Fruit fly (Drosophila melanogaster) whole organism, embryonic: ENCODE measurements around the gene CG8112.

Experiments used
- ATbp ChIP-seq: fragments of 200-800 bp; sonication (Bioruptor generic); optimal IDR thresholded peaks from 2 replicates; lab custom pipeline; 2017; ENCODE audit warnings: missing biosample characterization, mild to moderate bottlenecking, missing genetic modification characterization, missing genetic modification reagents
- Ada2b ChIP-seq: fragments of 200-800 bp; sonication (Bioruptor generic); IDR thresholded peaks from 2 replicates; pipeline ENCODE4 v1.3.6; 2022; ENCODE audit warnings: missing biosample characterization, missing genetic modification characterization
- Atf3 ChIP-seq: fragments of 200-800 bp; sonication (Bioruptor generic); optimal IDR thresholded peaks from 3 replicates; lab custom pipeline; 2016; ENCODE audit warnings: missing biosample characterization, missing genetic modification characterization
- BEAF-32 ChIP-seq: fragments of 200-800 bp; sonication (Bioruptor generic); optimal IDR thresholded peaks from 3 replicates; lab custom pipeline; 2017; ENCODE audit warnings: missing biosample characterization, missing genetic modification characterization, mild to moderate bottlenecking, moderate library complexity, missing genetic modification reagents
- CG10267 ChIP-seq: fragments of 200-800 bp; sonication (Bioruptor generic); optimal IDR thresholded peaks from 2 replicates; lab custom pipeline; 2018; ENCODE audit warnings: missing biosample characterization, mild to moderate bottlenecking, missing genetic modification characterization, moderate library complexity
- CG10543 ChIP-seq: fragments of 200-800 bp; sonication (Bioruptor generic); optimal IDR thresholded peaks from 3 replicates; lab custom pipeline; 2017; ENCODE audit warnings: missing biosample characterization, mild to moderate bottlenecking, missing genetic modification characterization, moderate library complexity
- CG11504 ChIP-seq: fragments of 200-800 bp; sonication (Bioruptor generic); optimal IDR thresholded peaks from 3 replicates; lab custom pipeline; 2019; ENCODE audit warnings: missing biosample characterization, mild to moderate bottlenecking, missing genetic modification characterization, moderate library complexity
- CG12769 ChIP-seq: fragments of 200-800 bp; sonication (Bioruptor generic); optimal IDR thresholded peaks from 2 replicates; lab custom pipeline; 2019; ENCODE audit warnings: missing biosample characterization, mild to moderate bottlenecking, missing genetic modification characterization, moderate library complexity
- CG12942 ChIP-seq: fragments of 200-800 bp; sonication (Bioruptor generic); optimal IDR thresholded peaks from 3 replicates; lab custom pipeline; 2016; ENCODE audit warnings: missing biosample characterization, missing genetic modification characterization
- CG15514 ChIP-seq: fragments of 200-800 bp; sonication (Bioruptor generic); optimal IDR thresholded peaks from 3 replicates; lab custom pipeline; 2017; ENCODE audit warnings: missing biosample characterization, missing genetic modification characterization, mild to moderate bottlenecking, moderate library complexity, missing genetic modification reagents
- CG1603 ChIP-seq: fragments of 200-800 bp; sonication (Bioruptor generic); optimal IDR thresholded peaks from 2 replicates; lab custom pipeline; 2019; ENCODE audit warnings: missing biosample characterization, mild to moderate bottlenecking, missing genetic modification characterization, moderate library complexity
- CG17829 ChIP-seq: fragments of 200-800 bp; optimal IDR thresholded peaks from 2 replicates; lab custom pipeline; 2019; ENCODE audit warnings: missing biosample characterization, mild to moderate bottlenecking, missing genetic modification characterization, moderate library complexity
- CG2712 ChIP-seq: fragments of 200-800 bp; optimal IDR thresholded peaks from 3 replicates; lab custom pipeline; 2019; ENCODE audit warnings: missing biosample characterization, mild to moderate bottlenecking, missing genetic modification characterization, moderate library complexity
- CG30431 ChIP-seq: fragments of 200-800 bp; sonication (Bioruptor generic); optimal IDR thresholded peaks from 2 replicates; lab custom pipeline; 2017; ENCODE audit warnings: missing biosample characterization, missing genetic modification characterization
- CG34422 ChIP-seq: fragments of 200-800 bp; sonication (Bioruptor generic); IDR thresholded peaks from 3 replicates; pipeline ENCODE4 v1.3.6; 2022; ENCODE audit warnings: missing biosample characterization, missing genetic modification characterization
- CG5245 ChIP-seq: fragments of 200-800 bp; sonication (Bioruptor generic); optimal IDR thresholded peaks from 3 replicates; lab custom pipeline; 2016; ENCODE audit warnings: missing biosample characterization, missing genetic modification characterization
- CG7271 ChIP-seq: fragments of 200-800 bp; sonication (Bioruptor generic); optimal IDR thresholded peaks from 2 replicates; lab custom pipeline; 2018; ENCODE audit warnings: missing biosample characterization, mild to moderate bottlenecking, missing genetic modification characterization, moderate library complexity
- CkIIα-i1 ChIP-seq: fragments of 200-800 bp; sonication (Bioruptor generic); IDR thresholded peaks from 2 replicates; pipeline ENCODE4 v1.3.6; 2022; ENCODE audit warnings: missing biosample characterization, missing genetic modification characterization
- CoRest ChIP-seq: fragments of 200-800 bp; sonication (Bioruptor generic); optimal IDR thresholded peaks from 3 replicates; lab custom pipeline; 2018; ENCODE audit warnings: missing biosample characterization, mild to moderate bottlenecking, missing genetic modification characterization, moderate library complexity
- D ChIP-seq, 2 experiments: fragments of 200-800 bp in 1 of 2; fragments of >200 bp in 1 of 2; sonication (Bioruptor generic) in 1 of 2; optimal IDR thresholded peaks; 2 replicates in 1 of 2; 3 replicates in 1 of 2; lab custom pipeline; 2017; ENCODE audit warnings: mild to moderate bottlenecking in 1 of 2, missing biosample characterization in 1 of 2, missing genetic modification characterization in 1 of 2, missing genetic modification reagents in 1 of 2
- Fer1 ChIP-seq: fragments of 200-800 bp; sonication (Bioruptor generic); optimal IDR thresholded peaks from 2 replicates; lab custom pipeline; 2017; ENCODE audit warnings: missing biosample characterization, mild to moderate bottlenecking, missing genetic modification characterization
- Hand ChIP-seq: fragments of 200-800 bp; sonication (Bioruptor generic); optimal IDR thresholded peaks from 2 replicates; lab custom pipeline; 2017; ENCODE audit warnings: mild to moderate bottlenecking, missing biosample characterization, missing genetic modification reagents, missing genetic modification characterization
- NC2β ChIP-seq: fragments of 200-800 bp; sonication (Bioruptor generic); optimal IDR thresholded peaks from 2 replicates; lab custom pipeline; 2016; ENCODE audit warnings: missing biosample characterization, missing genetic modification characterization
- NK7.1 ChIP-seq: fragments of 200-800 bp; sonication (Bioruptor generic); optimal IDR thresholded peaks from 3 replicates; lab custom pipeline; 2016; ENCODE audit warnings: missing biosample characterization, missing genetic modification characterization
- PHDP ChIP-seq: fragments of 200-800 bp; sonication (Bioruptor generic); optimal IDR thresholded peaks from 3 replicates; lab custom pipeline; 2018; ENCODE audit warnings: missing biosample characterization, mild to moderate bottlenecking, missing genetic modification characterization, moderate library complexity
- Ravus ChIP-seq: fragments of 200-800 bp; sonication (Bioruptor generic); IDR thresholded peaks from 2 replicates; pipeline ENCODE4 v1.3.6; 2022; ENCODE audit warnings: missing biosample characterization, missing genetic modification characterization
- Side ChIP-seq: fragments of 200-800 bp; sonication (Bioruptor generic); optimal IDR thresholded peaks from 2 replicates; lab custom pipeline; 2016; ENCODE audit warnings: missing biosample characterization, missing genetic modification characterization
- Sox102F ChIP-seq: fragments of 200-800 bp; sonication (Bioruptor generic); optimal IDR thresholded peaks from 2 replicates; lab custom pipeline; 2018; ENCODE audit warnings: missing biosample characterization, mild to moderate bottlenecking, missing genetic modification characterization, moderate library complexity
- Spps ChIP-seq: fragments of 200-800 bp; sonication (Bioruptor generic); optimal IDR thresholded peaks from 2 replicates; lab custom pipeline; 2018; ENCODE audit warnings: missing biosample characterization, mild to moderate bottlenecking, missing genetic modification characterization
- Sry-β ChIP-seq: fragments of 200-800 bp; sonication (Bioruptor generic); optimal IDR thresholded peaks from 2 replicates; lab custom pipeline; 2018; ENCODE audit warnings: missing biosample characterization, mild to moderate bottlenecking, missing genetic modification characterization, moderate library complexity
- Xbp1 ChIP-seq: fragments of 200-800 bp; sonication (Bioruptor generic); optimal IDR thresholded peaks from 3 replicates; lab custom pipeline; 2016; ENCODE audit warnings: missing biosample characterization, mild to moderate bottlenecking, missing genetic modification characterization
- ap ChIP-seq: fragments of 200-800 bp; sonication (Bioruptor generic); IDR thresholded peaks from 2 replicates; pipeline ENCODE4 v1.3.6; 2022; ENCODE audit warnings: missing biosample characterization, missing genetic modification characterization
- chm ChIP-seq: fragments of 200-800 bp; sonication (Bioruptor generic); IDR thresholded peaks from 2 replicates; pipeline ENCODE4 v1.3.6; 2022; ENCODE audit warnings: missing biosample characterization, missing genetic modification characterization
- dpn ChIP-seq, 2 experiments: fragments of 200-800 bp; sonication (Bioruptor generic); optimal IDR thresholded peaks; 3 replicates each; lab custom pipeline; 2016; ENCODE audit warnings: missing biosample characterization in 2 of 2, missing genetic modification characterization in 2 of 2
- gsb-n ChIP-seq: fragments of 200-800 bp; sonication (Bioruptor generic); optimal IDR thresholded peaks from 3 replicates; lab custom pipeline; 2018; ENCODE audit warnings: missing biosample characterization, mild to moderate bottlenecking, missing genetic modification characterization
- hkb ChIP-seq, 2 experiments: fragments of 200-800 bp in 1 of 2; fragments of >200 bp in 1 of 2; sonication (Bioruptor generic) in 1 of 2; IDR thresholded peaks in 1 of 2; optimal IDR thresholded peaks in 1 of 2; 2 replicates each; pipeline versions ENCODE4 v1.3.6 to Lab custom; 2017 to 2022; ENCODE audit warnings: missing biosample characterization in 1 of 2, missing genetic modification characterization in 1 of 2
- inv ChIP-seq: fragments of 200-800 bp; sonication (Bioruptor generic); IDR thresholded peaks from 2 replicates; pipeline ENCODE4 v1.3.6; 2022; ENCODE audit warnings: missing biosample characterization, missing genetic modification characterization; ENCODE audit not compliant: partially characterized antibody
- kay ChIP-seq: fragments of 200-800 bp; sonication (Bioruptor generic); optimal IDR thresholded peaks from 2 replicates; lab custom pipeline; 2016; ENCODE audit warnings: missing biosample characterization, missing genetic modification characterization
- kni ChIP-seq: fragments of 200-800 bp; sonication (Bioruptor generic); optimal IDR thresholded peaks from 3 replicates; lab custom pipeline; 2017; ENCODE audit warnings: mild to moderate bottlenecking, missing biosample characterization, missing genetic modification reagents, missing genetic modification characterization
- lab ChIP-seq: fragments of 200-800 bp; sonication (Bioruptor generic); optimal IDR thresholded peaks from 3 replicates; lab custom pipeline; 2017; ENCODE audit warnings: missing biosample characterization, missing genetic modification characterization, mild to moderate bottlenecking, moderate library complexity, missing genetic modification reagents
- maf-S ChIP-seq: fragments of 200-800 bp; sonication (Bioruptor generic); optimal IDR thresholded peaks from 2 replicates; lab custom pipeline; 2016; ENCODE audit warnings: missing biosample characterization, missing genetic modification characterization
- pan ChIP-seq, 4 experiments: fragments of >200 bp in 3 of 4; fragments of 200-800 bp in 1 of 4; sonication (Bioruptor generic) in 1 of 4; optimal IDR thresholded peaks in 3 of 4; IDR thresholded peaks in 1 of 4; 2 replicates each; pipeline versions ENCODE4 v1.3.6 to Lab custom; 2017 to 2022; ENCODE audit warnings: missing biosample characterization in 2 of 4, missing genetic modification characterization in 2 of 4, mixed read lengths in 1 of 4
- pfk ChIP-seq: fragments of 200-800 bp; sonication (Bioruptor generic); optimal IDR thresholded peaks from 2 replicates; lab custom pipeline; 2018; ENCODE audit warnings: missing biosample characterization, mild to moderate bottlenecking, missing genetic modification characterization, moderate library complexity
- sens-2 ChIP-seq: fragments of 200-800 bp; sonication (Bioruptor generic); IDR thresholded peaks from 2 replicates; pipeline ENCODE4 v1.3.6; 2022; ENCODE audit warnings: missing biosample characterization, missing genetic modification characterization
- sug ChIP-seq: fragments of 200-800 bp; optimal IDR thresholded peaks from 2 replicates; lab custom pipeline; 2019; ENCODE audit warnings: missing biosample characterization, mild to moderate bottlenecking, missing genetic modification characterization, moderate library complexity
- tap ChIP-seq: fragments of 200-800 bp; optimal IDR thresholded peaks from 3 replicates; lab custom pipeline; 2019; ENCODE audit warnings: missing biosample characterization, mild to moderate bottlenecking, missing genetic modification characterization, moderate library complexity
- tna ChIP-seq: fragments of 200-800 bp; sonication (Bioruptor generic); IDR thresholded peaks from 2 replicates; pipeline ENCODE4 v1.3.6; 2022; ENCODE audit warnings: missing biosample characterization, missing genetic modification characterization; ENCODE audit not compliant: partially characterized antibody
- z ChIP-seq: fragments of 200-800 bp; sonication (Bioruptor generic); IDR thresholded peaks from 3 replicates; pipeline ENCODE4 v1.3.6; 2022; ENCODE audit warnings: missing biosample characterization, missing genetic modification characterization
- zfh2 ChIP-seq: fragments of 200-800 bp; sonication (Bioruptor generic); optimal IDR thresholded peaks from 2 replicates; lab custom pipeline; 2016; ENCODE audit warnings: missing biosample characterization, missing genetic modification characterization

CG8112 gene

dm6 chr3R:8715371-8715770 is 2.6 kb downstream of the CG8112 start:
- no peak for TF ChIP-seq CG17829 (tag; lab: Kevin White, UChicago)
- TF ChIP-seq maf-S (GFP tag; lab: Kevin White, UChicago), result no peak
- no peak for TF ChIP-seq Fer1
- TF ChIP-seq CG12942, result no peak
- TF ChIP-seq Xbp1 (GFP tag; lab: Kevin White, UChicago), result no peak
- no peak for TF ChIP-seq NC2β (GFP tag; lab: Kevin White, UChicago)
- no peak for TF ChIP-seq lab
- TF ChIP-seq Ada2b (GFP tag; lab: Robert Waterston, UW), result no peak
- no peak for TF ChIP-seq CG10267 (tag; lab: Kevin White, UChicago)
- no peak for TF ChIP-seq ATbp (GFP tag; lab: Kevin White, UChicago)
- TF ChIP-seq CG7271 (tag; lab: Kevin White, UChicago), result no peak
- TF ChIP-seq chm, result peak; percentile 51; the same call in 1 of the 2 replicates
- TF ChIP-seq sug, result no peak
- no peak for TF ChIP-seq CG1603
- TF ChIP-seq Side, result no peak
- TF ChIP-seq zfh2 (GFP tag; lab: Kevin White, UChicago), result no peak
- TF ChIP-seq Sry-β (GFP tag; lab: Kevin White, UChicago), result no peak
- TF ChIP-seq Ravus, result no peak
- TF ChIP-seq CG5245, result no peak
- no peak for TF ChIP-seq kni
- TF ChIP-seq inv, result 0 out of 2 replicates have a peak, but pooled peaks have one; percentile 8
- no peak for TF ChIP-seq CG11504
- TF ChIP-seq NK7.1, result no peak
- no peak for TF ChIP-seq dpn (GFP tag; optimal IDR thresholded peaks at IDR 0.05; lab: Kevin White, UChicago)
- TF ChIP-seq pfk, result no peak
- no peak for TF ChIP-seq CG2712 (tag; lab: Kevin White, UChicago)
- TF ChIP-seq gsb-n (tag; lab: Kevin White, UChicago), result no peak
- TF ChIP-seq PHDP, result no peak
- TF ChIP-seq CG10543 (GFP tag; lab: Kevin White, UChicago), result no peak
- TF ChIP-seq D (optimal IDR thresholded peaks at IDR 0.05; lab: Kevin White, UChicago), result no peak
- TF ChIP-seq D (GFP tag; optimal IDR thresholded peaks at IDR 0.05; lab: Kevin White, UChicago), result no peak
- no peak for TF ChIP-seq Hand (GFP tag; lab: Kevin White, UChicago)
- no peak for TF ChIP-seq ap (GFP tag; lab: Robert Waterston, UW)
- TF ChIP-seq CoRest (tag; lab: Kevin White, UChicago), result no peak
- TF ChIP-seq tna, result 0 out of 2 replicates have a peak, but pooled peaks have one; percentile 11
- no peak for TF ChIP-seq hkb (optimal IDR thresholded peaks at IDR 0.05; lab: Kevin White, UChicago)
- no peak for TF ChIP-seq hkb (GFP tag; IDR thresholded peaks at IDR 0.05; lab: Robert Waterston, UW)
- TF ChIP-seq CG34422 (GFP tag; lab: Robert Waterston, UW), result peak; percentile 16; the same call in 1 of the 3 replicates
- TF ChIP-seq Spps (tag; lab: Kevin White, UChicago), result no peak
- no peak for TF ChIP-seq kay (GFP tag; lab: Kevin White, UChicago)
- no peak for TF ChIP-seq Atf3 (GFP tag; lab: Kevin White, UChicago)
- TF ChIP-seq pan (optimal IDR thresholded peaks at IDR 0.05; lab: Kevin White, UChicago), result no peak
- no peak for TF ChIP-seq pan (GFP tag; optimal IDR thresholded peaks at IDR 0.05 in 1 of 2, IDR thresholded peaks at IDR 0.05 in 1 of 2)
- no peak for TF ChIP-seq sens-2
- TF ChIP-seq Sox102F, result no peak
- no peak for TF ChIP-seq CG15514 (GFP tag; lab: Kevin White, UChicago)
- no peak for TF ChIP-seq BEAF-32 (GFP tag; lab: Kevin White, UChicago)
- TF ChIP-seq tap (tag; lab: Kevin White, UChicago), result no peak
- no peak for TF ChIP-seq CkIIα-i1
- no peak for TF ChIP-seq CG12769 (tag; lab: Kevin White, UChicago)
- TF ChIP-seq z (GFP tag; lab: Robert Waterston, UW), result no peak
- no peak for TF ChIP-seq CG30431
